Worm (Caenorhabditis elegans): ENCODE measurements around the gene H05C05.1.

- TF ChIP-seq fkh-3 (tag; optimal IDR thresholded peaks at IDR 0.05) (no peak), attf-3 (GFP tag; conservative IDR thresholded peaks at IDR 0.05) (no peak), B0035.1 (tag; optimal IDR thresholded peaks at IDR 0.05) (no peak), lag-1 (GFP tag; IDR thresholded peaks at IDR 0.05) (no peak), tlf-1 (GFP tag; optimal IDR thresholded peaks at IDR 0.05) (no peak), lin-54 (GFP tag; optimal IDR thresholded peaks at IDR 0.05) (no peak), unc-62 (GFP tag; optimal IDR thresholded peaks at IDR 0.05) (no peak), egl-18 (GFP tag; IDR thresholded peaks at IDR 0.05) (no peak), Y79H2A.3 (GFP tag; conservative IDR thresholded peaks at IDR 0.05) (no peak), Y95B8A.8 (GFP tag; IDR thresholded peaks at IDR 0.05) (no peak), pha-4 (tag; optimal IDR thresholded peaks at IDR 0.05) (no peak)
Measured at ce11 chrIII:2923012-2923411, 23.9 kb upstream of the H05C05.1 start, which contains the start of gene R10F2.4.

All from whole organism, young adult.